Worm (Caenorhabditis elegans): ENCODE measurements around the gene lgc-41.

Gene lgc-41

ce11 chrX:10422714-10423113 lies 31.3 kb upstream of the lgc-41 start:
- peak; percentile 96 for TF ChIP-seq aha-1 (tag)
- TF ChIP-seq ama-1 (optimal IDR thresholded peaks at IDR 0.05) = no peak

ce11 chrX:10424744-10425143 lies 29.3 kb upstream of the lgc-41 start:
- no peak for TF ChIP-seq dmd-9 (GFP tag; IDR thresholded peaks at IDR 0.05)
- no peak for TF ChIP-seq tra-1 (GFP tag; IDR thresholded peaks at IDR 0.05)
- TF ChIP-seq zip-11 (GFP tag; IDR thresholded peaks at IDR 0.05) = no peak
- no peak for TF ChIP-seq fkh-10 (GFP tag; optimal IDR thresholded peaks at IDR 0.05)
- no peak for TF ChIP-seq nhr-25 (tag; optimal IDR thresholded peaks at IDR 0.05; ENCODE audit: borderline replicate concordance, insufficient read depth)
- TF ChIP-seq F10B5.3 (tag; optimal IDR thresholded peaks at IDR 0.05) = no peak
- no peak for TF ChIP-seq lin-15B (tag; optimal IDR thresholded peaks at IDR 0.05)
- TF ChIP-seq nhr-42 (GFP tag; IDR thresholded peaks at IDR 0.05) = no peak
- TF ChIP-seq set-16 (GFP tag; IDR thresholded peaks at IDR 0.05) = peak; percentile 49; the same call in 1 of the 2 replicates
- TF ChIP-seq dpl-1 (GFP tag; optimal IDR thresholded peaks at IDR 0.05) = no peak
- no peak for TF ChIP-seq skn-1 (tag; optimal IDR thresholded peaks at IDR 0.05)
- 0 out of 2 replicates have a peak, but pooled peaks have one; percentile 17 for TF ChIP-seq vab-7 (GFP tag; IDR thresholded peaks at IDR 0.05)
- TF ChIP-seq egl-43 (GFP tag; IDR thresholded peaks at IDR 0.05) = 0 out of 2 replicates have a peak, but pooled peaks have one; percentile 9
- TF ChIP-seq mdt-29 (GFP tag; IDR thresholded peaks at IDR 0.05) = no peak
- TF ChIP-seq unc-39 (tag; optimal IDR thresholded peaks at IDR 0.05) = no peak
- TF ChIP-seq cey-2 (tag; optimal IDR thresholded peaks at IDR 0.05; ENCODE audit: borderline replicate concordance, insufficient read depth) = no peak
- TF ChIP-seq snpc-4 (tag; optimal IDR thresholded peaks at IDR 0.05) = no peak
- no peak for TF ChIP-seq zag-1 (tag; optimal IDR thresholded peaks at IDR 0.05)

- TF ChIP-seq ctbp-1 (GFP tag; IDR thresholded peaks at IDR 0.05) (no peak), hlh-11 (tag; optimal IDR thresholded peaks at IDR 0.05) (no peak), zip-11 (GFP tag; IDR thresholded peaks at IDR 0.05) (no peak)
These were observed 26.0 kb upstream of the lgc-41 start for ce11 chrX:10428109-10428508.

DNA sequence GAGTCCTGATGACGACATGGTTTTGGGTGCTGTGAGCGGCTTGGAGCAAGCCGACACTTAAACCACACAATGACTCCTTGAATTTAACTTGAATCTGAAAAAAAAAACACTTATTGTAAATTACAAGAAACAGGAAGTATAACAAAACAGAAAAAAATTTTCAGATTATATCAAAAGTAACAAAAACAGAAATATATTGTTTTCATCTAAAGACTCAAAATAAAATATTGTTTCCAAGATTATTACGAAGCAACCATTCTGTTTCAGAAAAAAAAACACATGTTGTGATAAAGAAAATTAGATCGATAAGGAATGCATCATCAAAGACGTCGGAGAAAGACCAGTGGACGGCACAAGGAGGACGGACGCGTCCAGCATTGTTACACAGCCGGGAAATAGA lies 25.5 kb upstream of the lgc-41 start, which contains the start of gene mig-15:
Gene mig-15, minus strand, starts transcription at position 101 of the 400 bp plus-strand sequence.
- TF ChIP-seq daf-16 (GFP tag; optimal IDR thresholded peaks at IDR 0.05) (no peak), daf-16 (tag; optimal IDR thresholded peaks at IDR 0.05) (peak; percentile 24), aha-1 (tag) (no peak)

DNA sequence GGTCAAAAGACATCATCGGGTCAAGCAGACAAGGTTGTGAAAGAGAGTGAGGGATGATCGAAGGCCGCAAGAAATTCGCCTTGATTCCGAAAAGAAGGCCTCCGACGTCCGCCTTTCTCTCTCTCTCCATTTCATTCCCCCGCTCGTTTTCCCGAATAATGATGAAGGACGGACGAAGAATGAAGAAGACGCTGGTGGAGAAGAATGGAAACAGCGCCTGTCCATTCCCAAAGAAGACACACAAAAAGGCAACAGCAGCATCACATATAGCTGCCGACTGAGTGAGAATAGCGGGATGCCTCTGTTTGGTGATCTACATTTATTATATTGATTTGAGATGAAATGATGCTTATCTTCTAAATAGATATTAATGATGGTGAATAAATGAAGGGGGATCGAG lies 24.9 kb upstream of the lgc-41 start:
- TF ChIP-seq mxl-2 (GFP tag; conservative IDR thresholded peaks at IDR 0.05) (no peak), aha-1 (tag) (no peak), lin-29 (GFP tag; IDR thresholded peaks at IDR 0.05) (no peak), tra-1 (GFP tag; IDR thresholded peaks at IDR 0.05) (no peak), F26F4.8 (GFP tag; conservative IDR thresholded peaks at IDR 0.05) (no peak), unc-62 (GFP tag; optimal IDR thresholded peaks at IDR 0.05 in 1 of 2) (no peak), unc-62 (tag; optimal IDR thresholded peaks at IDR 0.05) (no peak), mdt-29 (GFP tag; IDR thresholded peaks at IDR 0.05) (no peak), rbr-2 (tag; optimal IDR thresholded peaks at IDR 0.05) (no peak), egl-27 (tag; optimal IDR thresholded peaks at IDR 0.05) (no peak), ceh-44 (GFP tag; IDR thresholded peaks at IDR 0.05) (no peak), zfp-2 (tag; optimal IDR thresholded peaks at IDR 0.05) (no peak), ceh-28 (tag; optimal IDR thresholded peaks at IDR 0.05) (no peak), hmg-1.1 (GFP tag; IDR thresholded peaks at IDR 0.05) (0 out of 2 replicates have a peak, but pooled peaks have one; percentile 6), skn-1 (tag; optimal IDR thresholded peaks at IDR 0.05) (no peak), mxl-3 (GFP tag; optimal IDR thresholded peaks at IDR 0.05) (no peak), snpc-1.2 (GFP tag; IDR thresholded peaks at IDR 0.05) (no peak), lsy-2 (tag; optimal IDR thresholded peaks at IDR 0.05) (no peak), nhr-25 (tag; optimal IDR thresholded peaks at IDR 0.05; ENCODE audit: borderline replicate concordance, insufficient read depth) (peak; percentile 15)
